Fruit fly (Drosophila melanogaster) whole organism, embryonic: Measurements from ENCODE around the gene CG15362.
A peak's percentile ranks its signal among the peaks of the same experiment; 100 is the strongest.

ENCODE experiments used
- ATbp ChIP-seq: fragments of 200-800 bp; sonication (Bioruptor generic); optimal IDR thresholded peaks from 2 replicates; lab custom pipeline; 2017; ENCODE audit warnings: missing biosample characterization, mild to moderate bottlenecking, missing genetic modification characterization, missing genetic modification reagents
- CG11456 ChIP-seq: fragments of 200-800 bp; sonication (Bioruptor generic); IDR thresholded peaks from 3 replicates; pipeline ENCODE4 v1.3.6; 2022; ENCODE audit warnings: missing biosample characterization, missing genetic modification characterization
- CG11696 ChIP-seq: fragments of 200-800 bp; sonication (Bioruptor generic); IDR thresholded peaks from 2 replicates; pipeline ENCODE4 v1.3.6; 2022; ENCODE audit warnings: missing biosample characterization, missing genetic modification characterization
- CG12391 ChIP-seq: fragments of 200-800 bp; sonication (Bioruptor generic); optimal IDR thresholded peaks from 3 replicates; lab custom pipeline; 2018; ENCODE audit warnings: missing biosample characterization, mild to moderate bottlenecking, missing genetic modification characterization, moderate library complexity
- CG13894 ChIP-seq: fragments of 200-800 bp; sonication (Bioruptor generic); optimal IDR thresholded peaks from 3 replicates; lab custom pipeline; 2018; ENCODE audit warnings: missing biosample characterization, mild to moderate bottlenecking, missing genetic modification characterization, moderate library complexity
- CG17328 ChIP-seq: fragments of 200-800 bp; sonication (Bioruptor generic); IDR thresholded peaks from 2 replicates; pipeline ENCODE4 v1.3.6; 2022; ENCODE audit warnings: missing biosample characterization, missing genetic modification characterization
- CG17385 ChIP-seq: fragments of 200-800 bp; sonication (Bioruptor generic); optimal IDR thresholded peaks from 3 replicates; lab custom pipeline; 2018; ENCODE audit warnings: missing biosample characterization, mild to moderate bottlenecking, missing genetic modification characterization
- CG18599 ChIP-seq: fragments of 200-800 bp; sonication (Bioruptor generic); optimal IDR thresholded peaks from 3 replicates; lab custom pipeline; 2017; ENCODE audit warnings: missing biosample characterization, missing genetic modification characterization, mild to moderate bottlenecking, moderate library complexity, missing genetic modification reagents
- CG18764 ChIP-seq: fragments of 200-800 bp; sonication (Bioruptor generic); optimal IDR thresholded peaks from 3 replicates; lab custom pipeline; 2016; ENCODE audit warnings: missing biosample characterization, missing genetic modification characterization
- CG2712 ChIP-seq: fragments of 200-800 bp; optimal IDR thresholded peaks from 3 replicates; lab custom pipeline; 2019; ENCODE audit warnings: missing biosample characterization, mild to moderate bottlenecking, missing genetic modification characterization, moderate library complexity
- CG4854 ChIP-seq: fragments of 200-800 bp; sonication (Bioruptor generic); optimal IDR thresholded peaks from 2 replicates; lab custom pipeline; 2016; ENCODE audit warnings: missing biosample characterization, missing genetic modification characterization, inconsistent platforms
- CG6175 ChIP-seq: fragments of 200-800 bp; sonication (Bioruptor generic); IDR thresholded peaks from 3 replicates; pipeline ENCODE4 v1.3.6; 2022; ENCODE audit warnings: missing biosample characterization, missing genetic modification characterization
- CG6272 ChIP-seq: fragments of 200-800 bp; sonication (Bioruptor generic); IDR thresholded peaks from 2 replicates; pipeline ENCODE4 v1.3.6; 2022; ENCODE audit warnings: missing biosample characterization, missing genetic modification characterization
- CG6765 ChIP-seq: fragments of 200-800 bp; sonication (Bioruptor generic); optimal IDR thresholded peaks from 3 replicates; lab custom pipeline; 2017; ENCODE audit warnings: missing biosample characterization, mild to moderate bottlenecking, missing genetic modification characterization
- CG8359 ChIP-seq: fragments of 200-800 bp; sonication (Bioruptor generic); optimal IDR thresholded peaks from 2 replicates; lab custom pipeline; 2017; ENCODE audit warnings: missing biosample characterization, mild to moderate bottlenecking, missing genetic modification characterization, borderline replicate concordance
- CG8924 ChIP-seq: fragments of 200-800 bp; optimal IDR thresholded peaks from 3 replicates; lab custom pipeline; 2019; ENCODE audit warnings: missing biosample characterization, mild to moderate bottlenecking, missing genetic modification characterization, moderate library complexity
- CG9817 ChIP-seq: fragments of 200-800 bp; sonication (Bioruptor generic); optimal IDR thresholded peaks from 2 replicates; lab custom pipeline; 2018; ENCODE audit warnings: missing biosample characterization, mild to moderate bottlenecking, missing genetic modification characterization, moderate library complexity
- D ChIP-seq, 2 experiments: fragments of 200-800 bp in 1 of 2; fragments of >200 bp in 1 of 2; sonication (Bioruptor generic) in 1 of 2; optimal IDR thresholded peaks; 2 replicates in 1 of 2; 3 replicates in 1 of 2; lab custom pipeline; 2017; ENCODE audit warnings: mild to moderate bottlenecking in 1 of 2, missing biosample characterization in 1 of 2, missing genetic modification characterization in 1 of 2, missing genetic modification reagents in 1 of 2
- HLH3B ChIP-seq: fragments of 200-800 bp; sonication (Bioruptor generic); IDR thresholded peaks from 2 replicates; pipeline ENCODE4 v1.3.6; 2022; ENCODE audit warnings: missing biosample characterization, missing genetic modification characterization
- HLHmδ ChIP-seq: fragments of 200-800 bp; sonication (Bioruptor generic); optimal IDR thresholded peaks from 2 replicates; lab custom pipeline; 2018; ENCODE audit warnings: missing biosample characterization, mild to moderate bottlenecking, missing genetic modification characterization, moderate library complexity
- Hmr ChIP-seq: fragments of 200-800 bp; sonication (Bioruptor generic); optimal IDR thresholded peaks from 3 replicates; lab custom pipeline; 2017; ENCODE audit warnings: mild to moderate bottlenecking, missing biosample characterization, missing genetic modification reagents, missing genetic modification characterization
- Hr39 ChIP-seq: fragments of >200 bp; optimal IDR thresholded peaks from 2 replicates; lab custom pipeline; 2017
- Nf-YA ChIP-seq: fragments of 200-800 bp; sonication (Bioruptor generic); IDR thresholded peaks from 2 replicates; pipeline ENCODE4 v1.3.6; 2022; ENCODE audit warnings: missing biosample characterization, missing genetic modification characterization
- Ptx1 ChIP-seq: fragments of 200-800 bp; sonication (Bioruptor generic); IDR thresholded peaks from 2 replicates; pipeline ENCODE4 v1.3.6; 2022; ENCODE audit warnings: missing biosample characterization, missing genetic modification characterization
- Rfx ChIP-seq: fragments of 200-800 bp; sonication (Bioruptor generic); IDR thresholded peaks from 2 replicates; pipeline ENCODE4 v1.3.6; 2022; ENCODE audit warnings: missing biosample characterization, missing genetic modification characterization
- Sry-δ ChIP-seq: fragments of 200-800 bp; sonication (Bioruptor generic); optimal IDR thresholded peaks from 2 replicates; lab custom pipeline; 2016; ENCODE audit warnings: missing biosample characterization, missing genetic modification characterization
- Xrp1 ChIP-seq: fragments of 200-800 bp; sonication (Bioruptor generic); IDR thresholded peaks from 2 replicates; pipeline ENCODE4 v1.3.6; 2022; ENCODE audit warnings: missing biosample characterization, missing genetic modification characterization
- bsh ChIP-seq, 2 experiments: fragments of 200-800 bp; sonication (Bioruptor generic); optimal IDR thresholded peaks; 2 replicates each; lab custom pipeline; 2017 to 2018; ENCODE audit warnings: mild to moderate bottlenecking in 2 of 2, missing biosample characterization in 2 of 2, missing genetic modification characterization in 2 of 2, moderate library complexity in 1 of 2
- ci ChIP-seq: fragments of 200-800 bp; sonication (Bioruptor generic); IDR thresholded peaks from 3 replicates; pipeline ENCODE4 v1.3.6; 2022; ENCODE audit warnings: missing biosample characterization, missing genetic modification characterization
- croc ChIP-seq: fragments of 200-800 bp; sonication (Bioruptor generic); conservative IDR thresholded peaks from 3 replicates; pipeline ENCODE4 v1.3.6; 2022; ENCODE audit warnings: missing biosample characterization, missing genetic modification characterization
- crp ChIP-seq, 2 experiments: fragments of 200-800 bp; sonication (Bioruptor generic); optimal IDR thresholded peaks; 2 replicates in 1 of 2; 3 replicates in 1 of 2; lab custom pipeline; 2017; ENCODE audit warnings: missing biosample characterization in 2 of 2, missing genetic modification characterization in 2 of 2, mild to moderate bottlenecking in 1 of 2, moderate library complexity in 1 of 2
- dm ChIP-seq: fragments of 200-800 bp; sonication (Bioruptor generic); optimal IDR thresholded peaks from 3 replicates; lab custom pipeline; 2016; ENCODE audit warnings: missing biosample characterization, missing genetic modification characterization
- dysf ChIP-seq: fragments of 200-800 bp; sonication (Bioruptor generic); IDR thresholded peaks from 3 replicates; pipeline ENCODE4 v1.3.6; 2022; ENCODE audit warnings: missing biosample characterization, missing genetic modification characterization
- fd3F ChIP-seq: fragments of 200-800 bp; sonication (Bioruptor generic); optimal IDR thresholded peaks from 2 replicates; lab custom pipeline; 2018; ENCODE audit warnings: missing biosample characterization, mild to moderate bottlenecking, missing genetic modification characterization, moderate library complexity
- gem ChIP-seq: fragments of 200-800 bp; sonication (Bioruptor generic); optimal IDR thresholded peaks from 2 replicates; lab custom pipeline; 2019; ENCODE audit warnings: missing biosample characterization, mild to moderate bottlenecking, missing genetic modification characterization, moderate library complexity
- hb ChIP-seq: fragments of 200-800 bp; sonication (Bioruptor generic); IDR thresholded peaks from 3 replicates; pipeline ENCODE4 v1.3.6; 2022; ENCODE audit warnings: missing biosample characterization, missing genetic modification characterization; ENCODE audit not compliant: partially characterized antibody
- jing ChIP-seq: fragments of 200-800 bp; sonication (Bioruptor generic); optimal IDR thresholded peaks from 2 replicates; lab custom pipeline; 2018; ENCODE audit warnings: missing biosample characterization, mild to moderate bottlenecking, missing genetic modification characterization
- lab ChIP-seq: fragments of 200-800 bp; sonication (Bioruptor generic); optimal IDR thresholded peaks from 3 replicates; lab custom pipeline; 2017; ENCODE audit warnings: missing biosample characterization, missing genetic modification characterization, mild to moderate bottlenecking, moderate library complexity, missing genetic modification reagents
- lbe ChIP-seq: fragments of 200-800 bp; sonication (Bioruptor generic); optimal IDR thresholded peaks from 2 replicates; lab custom pipeline; 2016; ENCODE audit warnings: missing biosample characterization, mild to moderate bottlenecking, missing genetic modification characterization
- lmd ChIP-seq: fragments of 200-800 bp; sonication (Bioruptor generic); IDR thresholded peaks from 2 replicates; pipeline ENCODE4 v1.3.6; 2022; ENCODE audit warnings: missing biosample characterization, missing genetic modification characterization
- oc ChIP-seq: fragments of 200-800 bp; sonication (Bioruptor generic); optimal IDR thresholded peaks from 2 replicates; lab custom pipeline; 2018; ENCODE audit warnings: missing biosample characterization, mild to moderate bottlenecking, missing genetic modification characterization, moderate library complexity
- pan ChIP-seq, 4 experiments: fragments of >200 bp in 3 of 4; fragments of 200-800 bp in 1 of 4; sonication (Bioruptor generic) in 1 of 4; optimal IDR thresholded peaks in 3 of 4; IDR thresholded peaks in 1 of 4; 2 replicates each; pipeline versions ENCODE4 v1.3.6 to Lab custom; 2017 to 2022; ENCODE audit warnings: missing biosample characterization in 2 of 4, missing genetic modification characterization in 2 of 4, mixed read lengths in 1 of 4
- ro ChIP-seq: fragments of 200-800 bp; sonication (Bioruptor generic); IDR thresholded peaks from 2 replicates; pipeline ENCODE4 v1.3.6; 2022; ENCODE audit warnings: missing biosample characterization, missing genetic modification characterization
- row ChIP-seq: fragments of 200-800 bp; sonication (Bioruptor generic); IDR thresholded peaks from 3 replicates; pipeline ENCODE4 v1.3.6; 2022; ENCODE audit warnings: missing biosample characterization, missing genetic modification characterization
- run ChIP-seq: fragments of 200-800 bp; sonication (Bioruptor generic); optimal IDR thresholded peaks from 3 replicates; lab custom pipeline; 2018; ENCODE audit warnings: missing biosample characterization, mild to moderate bottlenecking, missing genetic modification characterization
- sisA ChIP-seq: fragments of 200-800 bp; sonication (Bioruptor generic); IDR thresholded peaks from 2 replicates; pipeline ENCODE4 v1.3.6; 2022; ENCODE audit warnings: missing biosample characterization, missing genetic modification characterization
- sna ChIP-seq: fragments of 200-800 bp; sonication (Bioruptor generic); IDR thresholded peaks from 2 replicates; pipeline ENCODE4 v1.3.6; 2022; ENCODE audit warnings: missing biosample characterization, missing genetic modification characterization; ENCODE audit not compliant: partially characterized antibody
- vvl ChIP-seq: fragments of 200-800 bp; sonication (Bioruptor generic); IDR thresholded peaks from 2 replicates; pipeline ENCODE4 v1.3.6; 2022; ENCODE audit warnings: missing biosample characterization, missing genetic modification characterization
- zfh1 ChIP-seq: fragments of 200-800 bp; sonication (Bioruptor generic); IDR thresholded peaks from 3 replicates; pipeline ENCODE4 v1.3.6; 2022; ENCODE audit warnings: missing biosample characterization, missing genetic modification characterization

Gene CG15362

DNA sequence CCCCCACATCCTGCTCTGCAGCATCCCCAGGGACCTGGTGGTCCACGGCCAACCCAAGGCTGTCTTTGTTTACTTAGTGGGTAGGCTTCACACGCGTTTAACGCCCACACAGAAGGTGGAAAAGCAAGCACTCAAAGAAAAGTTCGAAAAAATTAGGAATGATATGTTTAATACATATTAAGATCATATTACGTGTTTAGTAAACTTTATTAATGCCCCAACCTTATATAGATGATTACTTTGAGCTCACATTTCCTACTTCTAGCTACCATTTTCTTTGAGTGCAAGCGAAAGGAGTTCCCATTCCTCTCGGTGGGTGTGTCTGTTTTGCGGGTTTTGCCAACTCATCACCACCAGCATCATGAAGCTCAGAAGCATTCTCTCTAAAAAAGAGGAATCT, 21.6 kb upstream of the CG15362 start (continued):
- TF ChIP-seq CG18599 (GFP tag; lab: Kevin White, UChicago) (peak; percentile 8), CG11456 (no peak), ATbp (GFP tag; lab: Kevin White, UChicago) (peak; percentile 47), CG8359 (GFP tag; lab: Kevin White, UChicago) (no peak), CG17385 (GFP tag; lab: Kevin White, UChicago) (peak; percentile 10), CG9817 (tag; lab: Kevin White, UChicago) (no peak), CG4854 (GFP tag; lab: Kevin White, UChicago) (no peak), CG17328 (GFP tag; lab: Robert Waterston, UW) (peak; percentile 31; the same call in 1 of the 2 replicates), CG12391 (tag; lab: Kevin White, UChicago) (peak; percentile 31), CG6272 (GFP tag; lab: Robert Waterston, UW) (no peak), Hr39 (lab: Kevin White, UChicago) (no peak), hb (GFP tag; lab: Robert Waterston, UW) (no peak), CG18764 (GFP tag; lab: Kevin White, UChicago) (no peak), Sry-δ (GFP tag; lab: Kevin White, UChicago) (no peak), sisA (GFP tag; lab: Robert Waterston, UW) (peak; percentile 38), lmd (peak; percentile 42), HLHmδ (no peak), CG8924 (tag; lab: Kevin White, UChicago) (peak; percentile 16), vvl (GFP tag; lab: Robert Waterston, UW) (peak; percentile 54), jing (GFP tag; lab: Kevin White, UChicago) (no peak), dm (GFP tag; lab: Kevin White, UChicago) (no peak), Nf-YA (no peak), croc (GFP tag; lab: Robert Waterston, UW) (0 out of 3 replicates have a peak, but pooled peaks have one; percentile 22), run (tag; lab: Kevin White, UChicago) (no peak), Xrp1 (peak; percentile 36; the same call in 1 of the 2 replicates), sna (GFP tag; lab: Robert Waterston, UW) (no peak), oc (tag; lab: Kevin White, UChicago) (no peak), Hmr (GFP tag; lab: Kevin White, UChicago) (peak; percentile 22), Ptx1 (GFP tag; lab: Robert Waterston, UW) (peak; percentile 55; the same call in 1 of the 2 replicates), ro (GFP tag; lab: Robert Waterston, UW) (no peak), Rfx (0 out of 2 replicates have a peak, but pooled peaks have one; percentile 9), CG11696 (GFP tag; lab: Robert Waterston, UW) (no peak), bsh (GFP tag; optimal IDR thresholded peaks at IDR 0.05; lab: Kevin White, UChicago) (no peak), lab (peak; percentile 24), dysf (peak; percentile 23; the same call in 1 of the 3 replicates), D (optimal IDR thresholded peaks at IDR 0.05; lab: Kevin White, UChicago) (no peak), D (GFP tag; optimal IDR thresholded peaks at IDR 0.05; lab: Kevin White, UChicago) (peak; percentile 17), ci (GFP tag; lab: Robert Waterston, UW) (peak; percentile 55; the same call in 1 of the 3 replicates), CG13894 (tag; lab: Kevin White, UChicago) (no peak), CG6765 (GFP tag; lab: Kevin White, UChicago) (no peak), CG2712 (tag; lab: Kevin White, UChicago) (peak; percentile 0), crp (GFP tag; optimal IDR thresholded peaks at IDR 0.05; lab: Kevin White, UChicago) (no peak), row (peak; percentile 63), pan (optimal IDR thresholded peaks at IDR 0.05; lab: Kevin White, UChicago) (no peak), pan (GFP tag; optimal IDR thresholded peaks at IDR 0.05 in 1 of 2, IDR thresholded peaks at IDR 0.05 in 1 of 2) (no peak), gem (tag; lab: Kevin White, UChicago) (peak; percentile 58), fd3F (no peak), lbe (GFP tag; lab: Kevin White, UChicago) (no peak), HLH3B (0 out of 2 replicates have a peak, but pooled peaks have one; percentile 10), CG6175 (GFP tag; lab: Robert Waterston, UW) (no peak), zfh1 (GFP tag; lab: Robert Waterston, UW) (peak; percentile 59; the same call in 2 of the 3 replicates)
